Fruit fly (Drosophila melanogaster): ENCODE data around the gene Wnt4.

The Wnt4 gene

dm6 chr2L:7254712-7255183 lies 22.2 kb downstream of the Wnt4 start (continued):
- TF ChIP-seq inv (GFP tag; IDR thresholded peaks at IDR 0.05; ENCODE audit: partially characterized antibody), result 0 out of 2 replicates have a peak, but pooled peaks have one; percentile 17
- TF ChIP-seq HHEX (GFP tag; optimal IDR thresholded peaks at IDR 0.05), result peak; percentile 30
- peak; percentile 83 for TF ChIP-seq Med (GFP tag)
- no peak for TF ChIP-seq exex (tag; optimal IDR thresholded peaks at IDR 0.05)
- TF ChIP-seq C15 (GFP tag; IDR thresholded peaks at IDR 0.05), result no peak
- peak; percentile 45 for TF ChIP-seq CG34376 (GFP tag; optimal IDR thresholded peaks at IDR 0.05)
- peak; percentile 23 for TF ChIP-seq CG12769 (tag; optimal IDR thresholded peaks at IDR 0.05)
- TF ChIP-seq CTCF (GFP tag; optimal IDR thresholded peaks at IDR 0.05), result peak; percentile 86
- TF ChIP-seq gsb-n (tag; optimal IDR thresholded peaks at IDR 0.05), result no peak
- TF ChIP-seq CG15601 (tag; optimal IDR thresholded peaks at IDR 0.05), result peak; percentile 14
- 0 out of 2 replicates have a peak, but pooled peaks have one; percentile 39 for TF ChIP-seq Atf6 (GFP tag; IDR thresholded peaks at IDR 0.05)
- no peak for TF ChIP-seq CG7786 (GFP tag; optimal IDR thresholded peaks at IDR 0.05)
- TF ChIP-seq salm (tag; optimal IDR thresholded peaks at IDR 0.05), result no peak
- peak; percentile 44 for TF ChIP-seq CG13287 (GFP tag; IDR thresholded peaks at IDR 0.05; ENCODE audit: partially characterized antibody)
- no peak for TF ChIP-seq HLHmδ (GFP tag; optimal IDR thresholded peaks at IDR 0.05)
- TF ChIP-seq unc-4 (GFP tag; IDR thresholded peaks at IDR 0.05; ENCODE audit: partially characterized antibody), result no peak
- TF ChIP-seq bigmax (GFP tag; optimal IDR thresholded peaks at IDR 0.05), result peak; percentile 69
- 0 out of 3 replicates have a peak, but pooled peaks have one; percentile 29 for TF ChIP-seq zen2 (GFP tag; IDR thresholded peaks at IDR 0.05; ENCODE audit: partially characterized antibody)
- TF ChIP-seq vnd (GFP tag; IDR thresholded peaks at IDR 0.05; ENCODE audit: partially characterized antibody), result 0 out of 3 replicates have a peak, but pooled peaks have one; percentile 50
- 0 out of 3 replicates have a peak, but pooled peaks have one; percentile 23 for TF ChIP-seq row (GFP tag; IDR thresholded peaks at IDR 0.05)
- peak; percentile 35 for TF ChIP-seq sens (GFP tag)

dm6 chr2L:7252882-7253281 lies 24.1 kb downstream of the Wnt4 start, which contains the start of gene CG13786:
Gene CG13786 (minus strand): TSS chr2L:7252982.
- TF ChIP-seq tio (GFP tag; optimal IDR thresholded peaks at IDR 0.05) (no peak), Doc2 (GFP tag; IDR thresholded peaks at IDR 0.05) (0 out of 2 replicates have a peak, but pooled peaks have one; percentile 22), az2 (GFP tag; optimal IDR thresholded peaks at IDR 0.05) (no peak), lola (GFP tag; optimal IDR thresholded peaks at IDR 0.05) (no peak), Blimp-1 (GFP tag; optimal IDR thresholded peaks at IDR 0.05) (peak; percentile 68), CG18262 (tag; optimal IDR thresholded peaks at IDR 0.05) (no peak)

DNA sequence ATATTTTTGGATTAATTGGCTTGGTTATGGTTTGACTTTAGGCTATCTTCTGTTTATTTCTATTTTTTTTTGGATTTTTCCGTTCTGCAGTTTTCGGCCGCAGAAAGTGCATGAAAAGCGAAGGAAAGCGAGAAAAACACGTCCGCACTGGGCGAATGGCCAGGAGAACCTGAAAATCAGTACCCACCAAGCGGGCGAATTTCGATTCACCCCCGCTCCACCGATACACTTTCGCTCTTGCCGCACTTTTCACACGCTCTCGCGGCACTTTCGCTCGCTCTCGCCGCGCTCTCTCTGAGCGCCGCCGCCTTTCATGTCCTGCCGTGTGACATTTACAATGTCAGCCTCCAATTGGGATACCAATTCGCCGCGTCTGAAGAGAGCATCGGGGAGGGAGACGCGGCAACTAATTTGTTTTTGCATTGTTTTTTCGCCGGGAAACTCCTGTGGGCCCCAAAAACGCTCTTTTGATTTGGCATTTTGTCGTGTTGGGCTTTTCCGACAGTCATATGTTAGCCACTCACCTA lies 27.6 kb downstream of the Wnt4 start, which contains the start of gene Ndae1:
Gene Ndae1, minus strand, starts transcription at position 51 of the 527 bp plus-strand sequence.
- TF ChIP-seq dm (GFP tag; optimal IDR thresholded peaks at IDR 0.05), result no peak
- 0 out of 3 replicates have a peak, but pooled peaks have one; percentile 23 for TF ChIP-seq gce (GFP tag; IDR thresholded peaks at IDR 0.05)
- TF ChIP-seq bbx (GFP tag; IDR thresholded peaks at IDR 0.05; ENCODE audit: partially characterized antibody), result 0 out of 2 replicates have a peak, but pooled peaks have one; percentile 19
- TF ChIP-seq ewg (GFP tag; optimal IDR thresholded peaks at IDR 0.05), result peak; percentile 22
- TF ChIP-seq CG6689 (GFP tag; IDR thresholded peaks at IDR 0.05), result peak; percentile 9; the same call in 1 of the 2 replicates
- TF ChIP-seq CG3407 (GFP tag; optimal IDR thresholded peaks at IDR 0.05), result no peak
- peak; percentile 4 for TF ChIP-seq Blimp-1 (GFP tag; optimal IDR thresholded peaks at IDR 0.05)
- peak; percentile 33 for TF ChIP-seq CG13894 (tag; optimal IDR thresholded peaks at IDR 0.05)
- no peak for TF ChIP-seq NfI (GFP tag; optimal IDR thresholded peaks at IDR 0.05)
- peak in 1 of 2 experiments; percentile 75 for TF ChIP-seq insv (GFP tag; optimal IDR thresholded peaks at IDR 0.05)
- 0 out of 2 replicates have a peak, but pooled peaks have one; percentile 40 for TF ChIP-seq seq (GFP tag; IDR thresholded peaks at IDR 0.05)
- TF ChIP-seq sens (GFP tag), result no peak
- 0 out of 2 replicates have a peak, but pooled peaks have one; percentile 34 for TF ChIP-seq CG16779 (GFP tag; IDR thresholded peaks at IDR 0.05)
- no peak for TF ChIP-seq CG10209 (GFP tag; optimal IDR thresholded peaks at IDR 0.05)
- TF ChIP-seq crol (GFP tag; IDR thresholded peaks at IDR 0.05), result peak; percentile 58; the same call in 1 of the 2 replicates
- TF ChIP-seq CG34224 (GFP tag; IDR thresholded peaks at IDR 0.05; ENCODE audit: partially characterized antibody), result 0 out of 3 replicates have a peak, but pooled peaks have one; percentile 26
- no peak for TF ChIP-seq onecut (GFP tag; IDR thresholded peaks at IDR 0.05)
- peak; percentile 24; the same call in 1 of the 2 replicates for TF ChIP-seq CG32532 (GFP tag; IDR thresholded peaks at IDR 0.05)
- TF ChIP-seq ci (GFP tag; IDR thresholded peaks at IDR 0.05), result 0 out of 3 replicates have a peak, but pooled peaks have one; percentile 13
- TF ChIP-seq abd-A (tag; optimal IDR thresholded peaks at IDR 0.05), result peak; percentile 75
- TF ChIP-seq Fer2 (tag; optimal IDR thresholded peaks at IDR 0.05), result no peak
- TF ChIP-seq yki (optimal IDR thresholded peaks at IDR 0.05), result peak; percentile 52

Measured in whole organism, embryonic.